Fruit fly (Drosophila melanogaster) whole organism, wandering third instar larva: ENCODE results near the gene Rbp.
A peak's percentile ranks its signal among the peaks of the same experiment; 100 is the strongest.

Experiments used
- CG32264 ChIP-seq: fragments of 200-800 bp; sonication (Bioruptor generic); optimal IDR thresholded peaks from 2 replicates; lab custom pipeline; 2016; ENCODE audit warnings: missing biosample characterization, missing genetic modification characterization
- OdsH ChIP-seq: fragments of 200-800 bp; sonication (Bioruptor generic); optimal IDR thresholded peaks from 2 replicates; lab custom pipeline; 2016; ENCODE audit warnings: missing biosample characterization, mild to moderate bottlenecking, missing genetic modification characterization
- Vsx2 ChIP-seq: fragments of 200-300, 225-300 bp; sonication (Bioruptor generic); optimal IDR thresholded peaks from 2 replicates; lab custom pipeline; 2018; ENCODE audit warnings: missing biosample characterization, missing genetic modification characterization; ENCODE audit not compliant: partially characterized antibody
- br ChIP-seq: fragments of 200-800 bp; sonication (Bioruptor generic); optimal IDR thresholded peaks from 2 replicates; lab custom pipeline; 2016; ENCODE audit warnings: missing biosample characterization, missing genetic modification characterization
- psq ChIP-seq: fragments of 200-800 bp; sonication (Bioruptor generic); optimal IDR thresholded peaks from 3 replicates; lab custom pipeline; 2017; ENCODE audit warnings: missing biosample characterization, mild to moderate bottlenecking, missing genetic modification characterization, moderate library complexity
- sage ChIP-seq: fragments of 200-800 bp; sonication (Bioruptor generic); optimal IDR thresholded peaks from 2 replicates; lab custom pipeline; 2016; ENCODE audit warnings: missing biosample characterization, mild to moderate bottlenecking, missing genetic modification characterization
- tai ChIP-seq: sonication (Bioruptor generic); optimal IDR thresholded peaks from 2 replicates; lab custom pipeline; 2016; ENCODE audit warnings: missing biosample characterization, missing genetic modification characterization

dm6 chr3R:15448657-15449056 lies 74.2 kb downstream of the Rbp start:
- TF ChIP-seq tai (GFP tag; lab: Kevin White, UChicago) (no peak), br (no peak), OdsH (GFP tag; lab: Kevin White, UChicago) (no peak), sage (GFP tag; lab: Kevin White, UChicago) (no peak), CG32264 (GFP tag; lab: Kevin White, UChicago) (no peak), Vsx2 (peak; percentile 65), psq (GFP tag; lab: Kevin White, UChicago) (no peak)
